Worm (Caenorhabditis elegans) whole organism, young adult: ENCODE data around the gene trpp-9.
A peak's percentile ranks its signal among the peaks of the same experiment; 100 is the strongest.

Experiments used
- F23B12.7 ChIP-seq: sonication (generic microtip); optimal IDR thresholded peaks from 2 replicates; lab custom pipeline; 2017; ENCODE audit warnings: missing genetic modification characterization, mild to moderate bottlenecking, missing compliant biosample characterization, antibody characterized with exemption, moderate library complexity; ENCODE audit not compliant: insufficient read depth
- Y56A3A.18 ChIP-seq: fragments of 200-800 bp; sonication (Bioruptor generic); IDR thresholded peaks from 2 replicates; pipeline ENCODE4 v1.3.6; 2022; ENCODE audit warnings: missing genetic modification reagents, missing genetic modification characterization, missing compliant biosample characterization
- ceh-91 ChIP-seq: fragments of 200-800 bp; sonication (Bioruptor generic); IDR thresholded peaks from 2 replicates; pipeline ENCODE4 v1.3.6; 2022; ENCODE audit warnings: missing genetic modification reagents, missing genetic modification characterization, missing compliant biosample characterization
- hmg-1.2 ChIP-seq: fragments of 200-800 bp; sonication (Bioruptor generic); IDR thresholded peaks from 2 replicates; pipeline ENCODE4 v1.3.6; 2022; ENCODE audit warnings: missing genetic modification reagents, missing genetic modification characterization, missing compliant biosample characterization
- unc-62 ChIP-seq: fragments of 150-350 bp; optimal IDR thresholded peaks from 2 replicates; lab custom pipeline; 2014; ENCODE audit warnings: missing biosample characterization, missing genetic modification reagents, missing genetic modification characterization
- ztf-26 ChIP-seq: sonication (generic microtip); optimal IDR thresholded peaks from 2 replicates; lab custom pipeline; 2017; ENCODE audit warnings: missing genetic modification characterization, missing compliant biosample characterization

DNA sequence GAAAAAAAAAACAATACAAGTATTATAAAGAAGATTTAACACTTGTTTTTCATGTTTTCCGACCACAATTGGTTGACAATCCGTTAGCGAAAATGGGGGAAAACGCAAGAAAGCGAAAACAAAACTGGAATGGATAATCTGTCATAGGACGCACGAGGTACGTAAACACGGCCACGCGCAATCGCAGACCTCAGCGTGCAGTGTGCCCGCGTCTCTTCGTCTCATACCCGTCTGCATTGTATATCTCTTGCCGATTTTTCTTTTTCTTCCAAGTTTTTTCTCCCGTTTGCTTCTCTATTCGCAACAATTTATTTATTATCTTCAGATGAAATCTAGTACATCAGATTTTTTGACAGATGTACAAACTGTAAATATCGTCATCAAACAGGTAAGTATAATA lies at the start of gene trpp-9:
- no peak for TF ChIP-seq ztf-26 (tag; lab: Kevin White, UChicago)
- no peak for TF ChIP-seq Y56A3A.18
- TF ChIP-seq hmg-1.2 (GFP tag; lab: Robert Waterston, UW), result peak; percentile 25; the same call in 1 of the 2 replicates
- no peak for TF ChIP-seq F23B12.7 (tag; lab: Kevin White, UChicago)
- no peak for TF ChIP-seq ceh-91 (GFP tag; lab: Robert Waterston, UW)
- TF ChIP-seq unc-62 (GFP tag; lab: Kevin White, UChicago), result no peak
